Worm (Caenorhabditis elegans) whole organism, L4 larva: ENCODE measurements around the gene T05A12.4.

Experiments used
- F10B5.3 ChIP-seq: sonication (generic microtip); optimal IDR thresholded peaks from 2 replicates; lab custom pipeline; 2016; ENCODE audit warnings: mild to moderate bottlenecking, missing genetic modification characterization, missing compliant biosample characterization
- F37D6.2 ChIP-seq: sonication (generic microtip); optimal IDR thresholded peaks from 2 replicates; lab custom pipeline; 2016; ENCODE audit warnings: mild to moderate bottlenecking, missing genetic modification characterization, missing compliant biosample characterization
- T20F7.1 ChIP-seq: fragments of 200-800 bp; sonication (Bioruptor generic); optimal IDR thresholded peaks from 2 replicates; lab custom pipeline; 2018; ENCODE audit warnings: mild to moderate bottlenecking, missing genetic modification characterization, missing compliant biosample characterization
- Y105C5A.15 ChIP-seq: fragments of 200-800 bp; sonication (Bioruptor generic); IDR thresholded peaks from 2 replicates; pipeline ENCODE4 v1.3.6; 2022; ENCODE audit warnings: missing genetic modification characterization, missing compliant biosample characterization
- Y48G9A.11 ChIP-seq: fragments of 200-800 bp; sonication (Bioruptor generic); IDR thresholded peaks from 2 replicates; pipeline ENCODE4 v1.3.6; 2022; ENCODE audit warnings: missing genetic modification reagents, missing genetic modification characterization, missing compliant biosample characterization
- ZK337.2 ChIP-seq: fragments of 200-800 bp; sonication (Bioruptor generic); IDR thresholded peaks from 2 replicates; pipeline ENCODE4 v1.3.6; 2022; ENCODE audit warnings: missing genetic modification reagents, missing genetic modification characterization, missing compliant biosample characterization
- aha-1 ChIP-seq: fragments of 150-350 bp; peaks from one replicate; lab custom pipeline; 2014; ENCODE audit warnings: missing biosample characterization, missing genetic modification characterization
- aly-2 ChIP-seq: sonication (generic microtip); optimal IDR thresholded peaks from 2 replicates; lab custom pipeline; 2018; ENCODE audit warnings: missing biosample characterization, missing genetic modification characterization
- ceh-20 ChIP-seq: fragments of 200-800 bp; sonication (Bioruptor generic); IDR thresholded peaks from 2 replicates; pipeline ENCODE4 v1.3.6; 2022; ENCODE audit warnings: missing genetic modification reagents, missing genetic modification characterization, missing compliant biosample characterization
- ceh-32 ChIP-seq: sonication (generic microtip); optimal IDR thresholded peaks from 2 replicates; lab custom pipeline; 2016; ENCODE audit warnings: mild to moderate bottlenecking, missing genetic modification characterization, missing compliant biosample characterization; ENCODE audit not compliant: poor library complexity
- ceh-44 ChIP-seq: fragments of 200-800 bp; sonication (Bioruptor generic); IDR thresholded peaks from 2 replicates; pipeline ENCODE4 v1.3.6; 2022; ENCODE audit warnings: missing genetic modification reagents, missing genetic modification characterization, missing compliant biosample characterization
- ceh-82 ChIP-seq: sonication (generic microtip); optimal IDR thresholded peaks from 2 replicates; lab custom pipeline; 2017; ENCODE audit warnings: missing biosample characterization, missing genetic modification characterization
- ctbp-1 ChIP-seq: fragments of 200-800 bp; sonication (Bioruptor generic); IDR thresholded peaks from 2 replicates; pipeline ENCODE4 v1.3.6; 2022; ENCODE audit warnings: missing genetic modification reagents, missing genetic modification characterization, missing compliant biosample characterization
- daf-16 ChIP-seq, 3 experiments: sonication (generic microtip); optimal IDR thresholded peaks; 2 replicates each; lab custom pipeline; 2016 to 2017; ENCODE audit warnings: missing genetic modification characterization in 3 of 3, missing genetic modification reagents in 3 of 3, mild to moderate bottlenecking in 2 of 3, missing compliant biosample characterization in 2 of 3, missing biosample characterization in 1 of 3, moderate library complexity in 1 of 3
- daf-8 ChIP-seq: fragments of 200-800 bp; sonication (Bioruptor generic); IDR thresholded peaks from 2 replicates; pipeline ENCODE4 v1.3.6; 2022; ENCODE audit warnings: missing genetic modification characterization, missing compliant biosample characterization
- dmd-9 ChIP-seq: fragments of 200-800 bp; sonication (Bioruptor generic); IDR thresholded peaks from 2 replicates; pipeline ENCODE4 v1.3.6; 2022; ENCODE audit warnings: missing genetic modification reagents, missing genetic modification characterization, missing compliant biosample characterization
- dve-1 ChIP-seq: sonication (generic microtip); optimal IDR thresholded peaks from 2 replicates; lab custom pipeline; 2017; ENCODE audit warnings: antibody characterized with exemption, mild to moderate bottlenecking, missing genetic modification characterization, missing compliant biosample characterization; ENCODE audit not compliant: insufficient read depth
- fos-1 ChIP-seq: fragments of 150-350 bp; optimal IDR thresholded peaks from 2 replicates; lab custom pipeline; 2014; ENCODE audit warnings: missing biosample characterization, missing genetic modification characterization
- gei-8 ChIP-seq: fragments of 200-800 bp; sonication (Bioruptor generic); optimal IDR thresholded peaks from 2 replicates; lab custom pipeline; 2018; ENCODE audit warnings: mild to moderate bottlenecking, missing genetic modification characterization, missing compliant biosample characterization
- hlh-11 ChIP-seq: fragments of 200-800 bp; sonication (Bioruptor generic); optimal IDR thresholded peaks from 2 replicates; lab custom pipeline; 2018; ENCODE audit warnings: mild to moderate bottlenecking, missing genetic modification characterization, missing compliant biosample characterization
- lin-1 ChIP-seq: fragments of 200-800 bp; sonication (Bioruptor generic); IDR thresholded peaks from 2 replicates; pipeline ENCODE4 v1.3.6; 2022; ENCODE audit warnings: missing genetic modification reagents, missing genetic modification characterization, missing compliant biosample characterization
- lin-29 ChIP-seq: fragments of 200-800 bp; sonication (Bioruptor generic); IDR thresholded peaks from 2 replicates; pipeline ENCODE4 v1.3.6; 2022; ENCODE audit warnings: missing genetic modification reagents, missing genetic modification characterization, missing compliant biosample characterization
- lin-38 ChIP-seq: fragments of 200-800 bp; sonication (Bioruptor generic); IDR thresholded peaks from 2 replicates; pipeline ENCODE4 v1.3.6; 2022; ENCODE audit warnings: missing genetic modification reagents, missing genetic modification characterization, missing compliant biosample characterization
- mdl-1 ChIP-seq, 2 experiments: fragments of 150-350 bp in 1 of 2; sonication (generic microtip) in 1 of 2; optimal IDR thresholded peaks; 2 replicates each; lab custom pipeline; 2014 to 2017; ENCODE audit warnings: missing biosample characterization in 2 of 2, missing genetic modification characterization in 2 of 2
- mep-1 ChIP-seq: fragments of 150-350 bp; sonication (generic microtip); optimal IDR thresholded peaks from 3 replicates; lab custom pipeline; 2014; ENCODE audit warnings: missing biosample characterization, missing genetic modification characterization
- mes-2 ChIP-seq: sonication (generic microtip); optimal IDR thresholded peaks from 2 replicates; lab custom pipeline; 2016; ENCODE audit warnings: missing genotype, mild to moderate bottlenecking, missing genetic modification characterization, missing compliant biosample characterization; ENCODE audit not compliant: poor library complexity, severe bottlenecking
- mxl-2 ChIP-seq: fragments of 200-800 bp; sonication (Bioruptor generic); conservative IDR thresholded peaks from 2 replicates; pipeline ENCODE4 v1.3.6; 2022; ENCODE audit warnings: missing genetic modification reagents, missing genetic modification characterization, missing compliant biosample characterization
- nhr-111 ChIP-seq: fragments of 200-800 bp; sonication (Bioruptor generic); optimal IDR thresholded peaks from 2 replicates; lab custom pipeline; 2018; ENCODE audit warnings: mild to moderate bottlenecking, missing genetic modification characterization, missing compliant biosample characterization
- nhr-237 ChIP-seq: sonication (generic microtip); optimal IDR thresholded peaks from 2 replicates; lab custom pipeline; 2017; ENCODE audit warnings: missing biosample characterization, missing genetic modification characterization
- nhr-28 ChIP-seq: fragments of 150-350 bp; optimal IDR thresholded peaks from 2 replicates; lab custom pipeline; 2014; ENCODE audit warnings: missing biosample characterization, missing genetic modification characterization
- nhr-41 ChIP-seq: fragments of 200-800 bp; sonication (Bioruptor generic); IDR thresholded peaks from 2 replicates; pipeline ENCODE4 v1.3.6; 2022; ENCODE audit warnings: missing genetic modification reagents, missing genetic modification characterization, missing compliant biosample characterization
- nhr-42 ChIP-seq: fragments of 200-800 bp; sonication (Bioruptor generic); IDR thresholded peaks from 2 replicates; pipeline ENCODE4 v1.3.6; 2022; ENCODE audit warnings: missing genetic modification characterization, missing compliant biosample characterization
- nhr-48 ChIP-seq: sonication (generic microtip); optimal IDR thresholded peaks from 2 replicates; lab custom pipeline; 2016; ENCODE audit warnings: mild to moderate bottlenecking, missing genetic modification characterization, missing compliant biosample characterization
- nhr-6 ChIP-seq: fragments of 150-350 bp; optimal IDR thresholded peaks from 2 replicates; lab custom pipeline; 2014; ENCODE audit warnings: missing biosample characterization, missing genetic modification characterization
- nhr-76 ChIP-seq: fragments of 150-350 bp; optimal IDR thresholded peaks from 2 replicates; lab custom pipeline; 2014; ENCODE audit warnings: missing biosample characterization, missing genetic modification characterization
- nhr-77 ChIP-seq: fragments of 150-350 bp; optimal IDR thresholded peaks from 2 replicates; lab custom pipeline; 2014; ENCODE audit warnings: missing biosample characterization, missing genetic modification characterization
- pha-4 ChIP-seq, 2 experiments: fragments of 150-350 bp in 1 of 2; fragments of 200-800 bp in 1 of 2; sonication (Bioruptor generic) in 1 of 2; IDR thresholded peaks in 1 of 2; optimal IDR thresholded peaks in 1 of 2; 2 replicates each; pipeline versions ENCODE4 v1.3.6 to Lab custom; 2014 to 2022; ENCODE audit warnings: missing genetic modification characterization in 2 of 2, missing genetic modification reagents in 2 of 2, missing biosample characterization in 1 of 2, missing compliant biosample characterization in 1 of 2
- php-3 ChIP-seq: fragments of 200-800 bp; sonication (Bioruptor generic); IDR thresholded peaks from 2 replicates; pipeline ENCODE4 v1.3.6; 2022; ENCODE audit warnings: missing genetic modification reagents, missing genetic modification characterization, missing compliant biosample characterization
- pqm-1 ChIP-seq: sonication (generic microtip); optimal IDR thresholded peaks from 2 replicates; lab custom pipeline; 2017; ENCODE audit warnings: missing biosample characterization, missing genetic modification characterization
- rbr-2 ChIP-seq: sonication (generic microtip); optimal IDR thresholded peaks from 2 replicates; lab custom pipeline; 2016; ENCODE audit warnings: missing genotype, missing genetic modification characterization, missing compliant biosample characterization
- saeg-2 ChIP-seq: fragments of 200-800 bp; sonication (Bioruptor generic); IDR thresholded peaks from 2 replicates; pipeline ENCODE4 v1.3.6; 2022; ENCODE audit warnings: missing genetic modification reagents, missing genetic modification characterization, missing compliant biosample characterization
- sdz-12 ChIP-seq: fragments of 200-800 bp; sonication (Bioruptor generic); optimal IDR thresholded peaks from 2 replicates; lab custom pipeline; 2018; ENCODE audit warnings: mild to moderate bottlenecking, missing genetic modification characterization, missing compliant biosample characterization
- spr-1 ChIP-seq: sonication (generic microtip); optimal IDR thresholded peaks from 2 replicates; lab custom pipeline; 2016; ENCODE audit warnings: mild to moderate bottlenecking, missing genetic modification characterization, missing compliant biosample characterization
- unc-130 ChIP-seq: sonication (generic microtip); optimal IDR thresholded peaks from 2 replicates; lab custom pipeline; 2016; ENCODE audit warnings: missing genetic modification reagents, missing genetic modification characterization, missing compliant biosample characterization
- unc-39 ChIP-seq: sonication (generic microtip); optimal IDR thresholded peaks from 2 replicates; lab custom pipeline; 2017; ENCODE audit warnings: missing biosample characterization, missing genetic modification characterization
- unc-62 ChIP-seq, 3 experiments: fragments of 150-350 bp in 1 of 3; sonication (generic microtip); optimal IDR thresholded peaks in 2 of 3; peaks in 1 of 3; 1 replicate in 1 of 3; 2 replicates in 2 of 3; lab custom pipeline; 2014 to 2017; ENCODE audit warnings: missing biosample characterization in 3 of 3, missing genetic modification characterization in 3 of 3, missing genetic modification reagents in 3 of 3, missing genotype in 1 of 3
- vab-7 ChIP-seq: fragments of 200-800 bp; sonication (Bioruptor generic); IDR thresholded peaks from 2 replicates; pipeline ENCODE4 v1.3.6; 2022; ENCODE audit warnings: missing genetic modification reagents, missing genetic modification characterization, missing compliant biosample characterization
- zip-2 ChIP-seq: fragments of 150-350 bp; optimal IDR thresholded peaks from 2 replicates; lab custom pipeline; 2014; ENCODE audit warnings: missing biosample characterization, missing genetic modification characterization
- ztf-11 ChIP-seq: fragments of 150-350 bp; optimal IDR thresholded peaks from 2 replicates; lab custom pipeline; 2014; ENCODE audit warnings: missing biosample characterization, missing genetic modification characterization
- ztf-7 ChIP-seq: fragments of 150-350 bp; optimal IDR thresholded peaks from 2 replicates; lab custom pipeline; 2014; ENCODE audit warnings: missing biosample characterization, missing genetic modification characterization

Gene T05A12.4

ce11 chrIV:6839091-6839522, 48.6 kb upstream of the T05A12.4 start (continued):
- TF ChIP-seq sdz-12 (GFP tag; lab: Kevin White, UChicago) (no peak), nhr-6 (tag; lab: Kevin White, UChicago) (peak; percentile 75), T20F7.1 (GFP tag; lab: Kevin White, UChicago) (peak; percentile 55), ceh-20 (GFP tag; lab: Robert Waterston, UW) (peak; percentile 79), ctbp-1 (GFP tag; lab: Robert Waterston, UW) (peak; percentile 84), nhr-111 (GFP tag; lab: Kevin White, UChicago) (no peak), F10B5.3 (tag; lab: Kevin White, UChicago) (peak; percentile 38), nhr-237 (tag; lab: Kevin White, UChicago) (no peak), fos-1 (tag; lab: Kevin White, UChicago) (no peak), mxl-2 (GFP tag; lab: Robert Waterston, UW) (no peak), nhr-48 (tag; lab: Kevin White, UChicago) (peak; percentile 88), php-3 (GFP tag; lab: Robert Waterston, UW) (peak; percentile 70), ceh-82 (tag; lab: Kevin White, UChicago) (no peak), mes-2 (peak; percentile 1), ztf-7 (no peak), pha-4 (GFP tag; IDR thresholded peaks at IDR 0.05; lab: Robert Waterston, UW) (peak; percentile 54), pha-4 (tag; optimal IDR thresholded peaks at IDR 0.05; lab: Kevin White, UChicago) (peak; percentile 89), lin-1 (GFP tag; lab: Robert Waterston, UW) (0 out of 2 replicates have a peak, but pooled peaks have one; percentile 37), lin-29 (GFP tag; lab: Robert Waterston, UW) (no peak), ceh-44 (GFP tag; lab: Robert Waterston, UW) (no peak), F37D6.2 (tag; lab: Kevin White, UChicago) (peak; percentile 51), daf-16 (GFP tag; optimal IDR thresholded peaks at IDR 0.05; lab: Kevin White, UChicago) (peak in 1 of 2 experiments; percentile 54), daf-16 (tag; optimal IDR thresholded peaks at IDR 0.05; lab: Kevin White, UChicago) (peak; percentile 83), Y48G9A.11 (GFP tag; lab: Robert Waterston, UW) (no peak), aly-2 (no peak), dve-1 (peak; percentile 93), lin-38 (peak; percentile 45; the same call in 1 of the 2 replicates), aha-1 (tag; lab: Kevin White, UChicago) (peak; percentile 97), mep-1 (peak; percentile 86), nhr-76 (peak; percentile 56), saeg-2 (peak; percentile 70; the same call in 1 of the 2 replicates), mdl-1 (tag; optimal IDR thresholded peaks at IDR 0.05; lab: Kevin White, UChicago) (peak; percentile 28 to 62), ZK337.2 (GFP tag; lab: Robert Waterston, UW) (peak; percentile 98), nhr-28 (tag; lab: Kevin White, UChicago) (peak; percentile 67), unc-62 (GFP tag; optimal IDR thresholded peaks at IDR 0.05 in 1 of 2; lab: Kevin White, UChicago) (no peak), unc-62 (tag; optimal IDR thresholded peaks at IDR 0.05; lab: Kevin White, UChicago) (no peak), spr-1 (tag; lab: Kevin White, UChicago) (peak; percentile 40), nhr-77 (tag; lab: Kevin White, UChicago) (peak; percentile 52), zip-2 (tag; lab: Kevin White, UChicago) (peak; percentile 3), unc-130 (GFP tag; lab: Kevin White, UChicago) (no peak), hlh-11 (tag; lab: Kevin White, UChicago) (peak; percentile 96), gei-8 (GFP tag; lab: Kevin White, UChicago) (peak; percentile 49), daf-8 (GFP tag; lab: Robert Waterston, UW) (no peak), pqm-1 (tag; lab: Kevin White, UChicago) (peak; percentile 46), unc-39 (no peak), nhr-41 (GFP tag; lab: Robert Waterston, UW) (no peak), Y105C5A.15 (GFP tag; lab: Robert Waterston, UW) (no peak), ztf-11 (tag; lab: Kevin White, UChicago) (no peak), dmd-9 (GFP tag; lab: Robert Waterston, UW) (no peak), vab-7 (GFP tag; lab: Robert Waterston, UW) (peak; percentile 27; the same call in 1 of the 2 replicates), ceh-32 (tag; lab: Kevin White, UChicago) (no peak), nhr-42 (GFP tag; lab: Robert Waterston, UW) (0 out of 2 replicates have a peak, but pooled peaks have one; percentile 14), rbr-2 (peak; percentile 82)
